Worm (Caenorhabditis elegans) whole organism, L2 larva: ENCODE results near the gene tftc-1.

Experiments used
- nhr-237 ChIP-seq: fragments of 150-350 bp; optimal IDR thresholded peaks from 2 replicates; lab custom pipeline; 2014; ENCODE audit warnings: missing biosample characterization, missing genetic modification characterization
- snpc-4 ChIP-seq: fragments of 150-350 bp; optimal IDR thresholded peaks from 2 replicates; lab custom pipeline; 2014; ENCODE audit warnings: missing biosample characterization, missing genetic modification characterization
- zag-1 ChIP-seq: fragments of 150-350 bp; optimal IDR thresholded peaks from 2 replicates; lab custom pipeline; 2014; ENCODE audit warnings: missing biosample characterization, missing genetic modification characterization

- no peak for TF ChIP-seq nhr-237 (tag; lab: Kevin White, UChicago)
- TF ChIP-seq snpc-4: no peak
- no peak for TF ChIP-seq zag-1 (tag; lab: Kevin White, UChicago)
Measured at ce11 chrIV:2315545-2315995, 33.5 kb upstream of the tftc-1 start, which contains the start of gene vha-3.
